Worm (Caenorhabditis elegans): ENCODE results near the gene C08B6.11.
A peak's percentile ranks its signal among the peaks of the same experiment; 100 is the strongest.

C08B6.11 gene

DNA sequence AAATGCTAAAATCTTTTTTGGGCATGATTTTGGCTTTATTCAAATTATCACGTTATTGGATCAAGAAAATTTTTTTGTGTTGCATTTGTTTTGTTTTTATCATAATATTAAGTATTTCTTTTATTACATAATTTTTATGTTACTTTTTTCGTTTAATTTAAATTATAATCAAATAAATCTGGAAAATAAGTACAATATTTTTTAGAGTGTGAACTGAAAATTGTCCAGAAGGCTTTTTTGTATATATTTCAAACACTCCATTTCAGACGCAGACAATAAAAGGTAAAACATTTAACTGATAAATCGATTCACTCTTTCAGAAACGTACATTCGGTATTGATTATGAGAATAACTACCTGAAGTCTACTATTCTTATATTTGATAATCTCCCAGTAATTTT is at the start of gene C08B6.11:
TSS of gene C08B6.11 (plus strand) at position 301 of the 400 bp plus-strand sequence.
- TF ChIP-seq C34B4.2 (tag; optimal IDR thresholded peaks at IDR 0.05): no peak
- TF ChIP-seq swsn-7 (tag; optimal IDR thresholded peaks at IDR 0.05): no peak
- no peak for TF ChIP-seq nhr-12 (tag; optimal IDR thresholded peaks at IDR 0.05)
- TF ChIP-seq F16B12.6 (tag; optimal IDR thresholded peaks at IDR 0.05): no peak
- no peak for TF ChIP-seq dpl-1 (GFP tag; optimal IDR thresholded peaks at IDR 0.05)
- no peak for TF ChIP-seq nhr-19 (GFP tag; conservative IDR thresholded peaks at IDR 0.05)
- TF ChIP-seq zag-1 (tag; optimal IDR thresholded peaks at IDR 0.05): no peak
- TF ChIP-seq nhr-77 (tag; optimal IDR thresholded peaks at IDR 0.05): no peak
- TF ChIP-seq egl-13 (tag; optimal IDR thresholded peaks at IDR 0.05): no peak
- TF ChIP-seq unc-62 (GFP tag; optimal IDR thresholded peaks at IDR 0.05): no peak
- TF ChIP-seq blmp-1 (tag; optimal IDR thresholded peaks at IDR 0.05): no peak
- TF ChIP-seq jun-1 (tag; optimal IDR thresholded peaks at IDR 0.05): no peak
- TF ChIP-seq nhr-47 (tag; optimal IDR thresholded peaks at IDR 0.05): no peak

DNA sequence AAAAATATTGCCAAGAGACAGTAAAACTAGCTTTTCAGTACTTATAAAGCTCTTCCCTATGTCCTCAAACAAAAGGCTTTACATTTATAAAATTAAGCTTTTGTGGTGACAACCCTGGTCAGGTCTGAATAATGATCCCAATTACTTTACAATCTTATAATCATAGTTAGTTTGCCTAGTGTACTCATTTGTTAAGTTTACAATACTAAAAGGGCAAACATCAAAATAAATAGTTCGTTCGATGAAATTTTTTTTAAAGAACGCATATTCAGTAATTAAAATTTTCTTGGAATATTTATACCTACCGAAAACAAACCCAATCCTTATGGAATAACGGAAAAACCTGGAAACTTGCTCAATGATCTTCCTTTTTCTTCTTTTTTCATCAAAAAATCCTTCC is 48.7 kb upstream of the C08B6.11 start:
- no peak for TF ChIP-seq aly-2 (tag; optimal IDR thresholded peaks at IDR 0.05)

- TF ChIP-seq grh-1 (GFP tag; IDR thresholded peaks at IDR 0.05) (no peak), irx-1 (tag; optimal IDR thresholded peaks at IDR 0.05) (no peak), nhr-84 (tag; optimal IDR thresholded peaks at IDR 0.05) (no peak), aha-1 (tag; optimal IDR thresholded peaks at IDR 0.05) (no peak), nhr-76 (tag; optimal IDR thresholded peaks at IDR 0.05) (no peak), egl-13 (tag; optimal IDR thresholded peaks at IDR 0.05) (no peak), elt-2 (tag; optimal IDR thresholded peaks at IDR 0.05) (no peak), isw-1 (GFP tag; IDR thresholded peaks at IDR 0.05) (no peak), vab-15 (tag; optimal IDR thresholded peaks at IDR 0.05) (no peak), swsn-7 (tag; optimal IDR thresholded peaks at IDR 0.05) (no peak), tbx-2 (tag; optimal IDR thresholded peaks at IDR 0.05) (no peak), unc-62 (GFP tag; optimal IDR thresholded peaks at IDR 0.05) (no peak), sptf-1 (tag; optimal IDR thresholded peaks at IDR 0.05) (no peak), ceh-88 (GFP tag; IDR thresholded peaks at IDR 0.05) (no peak), unc-86 (tag; optimal IDR thresholded peaks at IDR 0.05) (no peak), F16B12.6 (tag; optimal IDR thresholded peaks at IDR 0.05) (no peak), mab-9 (GFP tag; IDR thresholded peaks at IDR 0.05) (no peak), fkh-4 (tag; optimal IDR thresholded peaks at IDR 0.05; ENCODE audit: borderline replicate concordance) (no peak), lin-13 (GFP tag; optimal IDR thresholded peaks at IDR 0.05) (no peak), ces-1 (GFP tag; optimal IDR thresholded peaks at IDR 0.05) (no peak), lin-14 (GFP tag; optimal IDR thresholded peaks at IDR 0.05) (peak; percentile 51), nhr-71 (tag; optimal IDR thresholded peaks at IDR 0.05) (peak; percentile 36), efl-1 (optimal IDR thresholded peaks at IDR 0.05) (no peak), efl-1 (GFP tag; optimal IDR thresholded peaks at IDR 0.05 in 1 of 2) (no peak), lir-3 (tag; optimal IDR thresholded peaks at IDR 0.05; ENCODE audit: poor library complexity) (no peak), mep-1 (tag; optimal IDR thresholded peaks at IDR 0.05) (no peak), blmp-1 (tag; optimal IDR thresholded peaks at IDR 0.05) (no peak), ztf-4 (tag; optimal IDR thresholded peaks at IDR 0.05) (no peak), fos-1 (tag; optimal IDR thresholded peaks at IDR 0.05) (no peak), jun-1 (tag; optimal IDR thresholded peaks at IDR 0.05) (no peak), lsy-2 (tag; optimal IDR thresholded peaks at IDR 0.05) (peak in 1 of 2 experiments; percentile 27), fkh-8 (tag; optimal IDR thresholded peaks at IDR 0.05) (no peak), fkh-10 (GFP tag; optimal IDR thresholded peaks at IDR 0.05) (no peak), rnt-1 (tag; optimal IDR thresholded peaks at IDR 0.05) (peak; percentile 57), unc-30 (tag; optimal IDR thresholded peaks at IDR 0.05) (no peak), dsc-1 (tag; optimal IDR thresholded peaks at IDR 0.05) (no peak), sox-4 (tag; optimal IDR thresholded peaks at IDR 0.05) (no peak), mef-2 (tag; optimal IDR thresholded peaks at IDR 0.05) (no peak), nhr-11 (tag; optimal IDR thresholded peaks at IDR 0.05) (no peak), nhr-19 (GFP tag; conservative IDR thresholded peaks at IDR 0.05) (no peak), pag-3 (tag; optimal IDR thresholded peaks at IDR 0.05; ENCODE audit: borderline replicate concordance, insufficient read depth) (peak; percentile 49), ama-1 (optimal IDR thresholded peaks at IDR 0.05) (no peak), nhr-47 (tag; optimal IDR thresholded peaks at IDR 0.05) (no peak), alr-1 (tag; optimal IDR thresholded peaks at IDR 0.05; ENCODE audit: borderline replicate concordance) (no peak)
These were observed 47.4 kb upstream of the C08B6.11 start for ce11 chrV:10060039-10060438.
